Worm (Caenorhabditis elegans): ENCODE results near the gene mcm-6.

ce11 chrIII:9775916-9776315 is 18.3 kb upstream of the mcm-6 start:
- TF ChIP-seq ztf-11 (tag; optimal IDR thresholded peaks at IDR 0.05), result no peak
- no peak for TF ChIP-seq snpc-4 (tag; optimal IDR thresholded peaks at IDR 0.05)
- no peak for TF ChIP-seq unc-120 (tag; optimal IDR thresholded peaks at IDR 0.05; ENCODE audit: poor library complexity, severe bottlenecking)
